Worm (Caenorhabditis elegans) whole organism, L4/young adult: ENCODE measurements around the gene F19F10.1.

Experiments used
- W03F9.2 ChIP-seq: fragments of 150-350 bp; optimal IDR thresholded peaks from 2 replicates; lab custom pipeline; 2014; ENCODE audit warnings: missing biosample characterization, missing genetic modification characterization
- dao-5 ChIP-seq: sonication (generic microtip); optimal IDR thresholded peaks from 2 replicates; lab custom pipeline; 2016; ENCODE audit warnings: missing genotype, missing genetic modification characterization, moderate library complexity, missing compliant biosample characterization
- him-1 ChIP-seq: sonication (generic microtip); optimal IDR thresholded peaks from 2 replicates; lab custom pipeline; 2016; ENCODE audit warnings: missing genotype, missing genetic modification reagents, missing genetic modification characterization, missing compliant biosample characterization

Gene F19F10.1

DNA sequence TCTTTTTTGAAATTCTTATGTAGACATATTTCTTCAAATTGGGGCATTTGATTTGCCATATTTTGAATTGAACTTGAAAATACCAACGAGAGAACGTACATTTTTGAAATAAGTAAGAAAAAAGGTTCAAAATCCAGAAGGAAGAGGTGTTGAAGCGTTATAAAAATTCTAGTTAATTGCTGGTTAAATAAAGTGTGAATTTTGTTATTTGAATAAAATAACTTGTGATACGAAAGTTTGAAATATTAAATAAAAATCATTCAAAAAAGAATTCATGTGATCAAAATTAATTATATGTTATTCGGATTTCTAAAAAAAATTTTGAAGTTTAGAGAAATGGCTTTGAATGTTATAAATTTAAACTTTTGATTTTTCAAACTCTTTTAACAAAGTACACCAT lies 37.1 kb downstream of the F19F10.1 start, which contains the start of gene C50E3.9:
Gene C50E3.9 (minus strand): TSS at position 101 of the 400 bp plus-strand sequence.
- no peak for TF ChIP-seq dao-5 (tag; lab: Kevin White, UChicago)
- TF ChIP-seq W03F9.2 (tag; lab: Kevin White, UChicago), result no peak
- TF ChIP-seq him-1 (tag; lab: Kevin White, UChicago), result no peak

DNA sequence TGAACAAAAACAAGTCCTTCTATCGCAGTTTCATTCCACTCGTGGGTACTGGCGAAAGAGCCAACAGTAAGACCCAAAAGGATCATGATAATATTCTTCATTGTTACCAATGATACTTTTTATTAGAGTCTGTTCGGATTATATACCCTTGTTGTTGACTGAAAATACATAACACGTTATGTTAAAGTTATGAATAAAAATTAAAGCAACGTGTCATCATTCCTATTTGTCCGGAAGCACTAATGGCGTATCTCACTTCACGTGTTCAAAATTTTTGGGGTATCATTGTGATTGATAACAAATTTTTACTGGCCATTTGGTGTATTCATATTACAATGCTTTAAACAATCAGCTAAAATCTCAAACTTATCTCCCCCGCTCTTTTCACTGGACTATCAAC lies 38.4 kb downstream of the F19F10.1 start, which contains the start of gene scl-26:
Gene scl-26 (minus strand): TSS at position 101 of the 400 bp plus-strand sequence.
- TF ChIP-seq him-1 (tag; lab: Kevin White, UChicago) (no peak), dao-5 (tag; lab: Kevin White, UChicago) (no peak), W03F9.2 (tag; lab: Kevin White, UChicago) (no peak)

DNA sequence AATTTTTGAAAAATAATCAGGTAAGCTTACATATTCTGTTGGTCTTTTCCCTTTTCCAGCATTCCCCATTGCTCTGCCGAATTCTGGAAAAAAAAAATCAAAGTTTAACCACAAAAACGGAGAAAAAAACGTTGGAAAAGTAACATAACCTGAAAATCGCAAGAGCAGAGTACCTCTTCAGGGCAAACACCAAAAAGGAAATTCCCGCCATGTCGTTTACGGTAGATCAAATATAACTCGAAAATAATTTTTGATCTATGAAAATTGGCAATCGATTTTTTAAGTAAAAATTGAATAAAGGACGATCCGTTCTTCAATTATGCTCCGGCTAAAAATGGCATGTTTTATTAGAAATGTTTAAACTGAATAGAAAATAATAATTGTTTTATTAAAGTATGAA lies 40.4 kb downstream of the F19F10.1 start, which contains the start of gene C50E3.11:
Gene C50E3.11 (minus strand): TSS at position 83 of the 400 bp plus-strand sequence.
- TF ChIP-seq W03F9.2 (tag; lab: Kevin White, UChicago), result no peak
- TF ChIP-seq dao-5 (tag; lab: Kevin White, UChicago), result no peak
- TF ChIP-seq him-1 (tag; lab: Kevin White, UChicago), result no peak

DNA sequence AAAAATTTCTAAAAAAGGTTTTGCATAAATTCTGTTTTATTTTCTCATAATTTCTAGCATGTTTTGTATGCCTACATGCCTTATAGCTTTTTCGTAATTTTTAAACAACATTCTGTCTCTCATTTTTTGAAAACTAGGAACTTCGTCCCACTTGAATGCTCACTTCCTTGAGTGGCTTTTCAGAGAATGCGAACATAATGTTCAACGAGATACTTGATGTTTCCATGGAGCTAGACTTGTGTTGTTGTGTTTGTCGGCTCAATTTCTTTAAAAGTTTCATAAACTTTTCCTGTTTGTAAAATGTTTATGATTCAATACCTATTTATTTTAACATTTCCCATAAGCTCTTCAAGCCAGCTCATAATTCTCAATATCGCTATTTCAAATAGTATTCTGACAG lies 41.8 kb downstream of the F19F10.1 start, which contains the start of gene clec-213:
Gene clec-213 (plus strand): TSS at position 301 of the 400 bp plus-strand sequence.
- TF ChIP-seq him-1 (tag; lab: Kevin White, UChicago) (no peak), W03F9.2 (tag; lab: Kevin White, UChicago) (no peak), dao-5 (tag; lab: Kevin White, UChicago) (no peak)

DNA sequence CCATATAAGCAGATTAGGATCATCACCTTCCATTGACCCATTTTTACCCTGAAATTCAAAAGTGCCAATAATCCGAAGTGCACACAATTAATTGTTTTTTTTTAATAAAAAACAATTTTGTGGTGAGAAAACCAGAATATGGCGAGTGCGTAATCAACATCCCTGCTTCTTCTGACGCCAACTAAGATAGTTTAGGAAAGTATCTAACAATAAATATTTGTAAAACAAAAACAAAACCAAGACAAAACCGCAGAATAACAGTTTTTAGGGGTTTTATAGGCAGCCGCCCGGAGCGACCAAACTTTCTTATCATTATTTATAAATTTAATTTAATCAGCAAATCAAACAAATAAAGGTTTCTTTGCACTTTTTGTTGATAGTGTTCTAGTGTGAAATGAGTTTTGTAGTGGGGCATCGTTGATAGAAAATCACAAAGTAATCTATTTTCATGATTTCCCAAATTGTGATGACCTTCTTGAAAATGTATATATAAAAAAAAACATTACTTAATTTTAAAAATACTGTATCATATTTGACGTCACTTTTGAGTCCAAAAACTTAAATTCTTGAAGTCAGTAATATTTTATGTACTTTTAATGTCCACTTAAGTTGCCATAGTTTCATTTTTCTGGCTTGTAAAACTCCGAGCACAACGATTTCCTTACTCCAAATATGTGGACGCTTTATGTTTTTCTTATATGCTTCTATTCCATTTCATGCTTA lies 46.8 kb downstream of the F19F10.1 start, which contains the start of the genes folt-3 and clec-214:
Gene folt-3 (minus strand): TSS at position 51 of the 723 bp plus-strand sequence.
Gene clec-214 (plus strand): TSS at position 673 of the 723 bp plus-strand sequence.
- TF ChIP-seq W03F9.2 (tag; lab: Kevin White, UChicago) (no peak), dao-5 (tag; lab: Kevin White, UChicago) (no peak), him-1 (tag; lab: Kevin White, UChicago) (no peak)

DNA sequence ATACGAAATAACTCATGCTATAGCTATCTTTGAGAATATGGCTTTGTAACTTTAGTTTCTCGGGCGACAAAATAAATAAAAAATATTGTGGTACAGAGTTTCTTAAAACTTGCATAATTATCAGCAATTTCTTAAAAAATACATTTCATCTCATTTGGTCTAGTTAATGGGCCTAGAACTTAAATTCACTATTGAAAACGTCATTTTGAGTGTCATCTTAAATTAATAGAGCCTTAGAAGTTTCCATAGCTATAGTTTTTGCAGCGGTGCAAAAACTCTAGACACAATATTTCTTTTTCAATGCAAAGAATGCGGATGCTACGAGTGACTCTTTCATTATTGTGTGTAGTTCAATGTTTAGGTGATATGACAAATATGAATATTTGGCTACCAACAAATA lies 49.0 kb downstream of the F19F10.1 start, which contains the start of gene clec-215:
Gene clec-215 (plus strand): TSS at position 301 of the 400 bp plus-strand sequence.
- TF ChIP-seq dao-5 (tag; lab: Kevin White, UChicago), result no peak
- TF ChIP-seq him-1 (tag; lab: Kevin White, UChicago), result no peak
- TF ChIP-seq W03F9.2 (tag; lab: Kevin White, UChicago), result no peak
